Worm (Caenorhabditis elegans): ENCODE results near the gene eak-4.
"Not testable (repeated sequence)": the region's sequence is repeated elsewhere in the genome, so short reads cannot be mapped to it uniquely, and the experiment has no call there.

Gene eak-4

DNA sequence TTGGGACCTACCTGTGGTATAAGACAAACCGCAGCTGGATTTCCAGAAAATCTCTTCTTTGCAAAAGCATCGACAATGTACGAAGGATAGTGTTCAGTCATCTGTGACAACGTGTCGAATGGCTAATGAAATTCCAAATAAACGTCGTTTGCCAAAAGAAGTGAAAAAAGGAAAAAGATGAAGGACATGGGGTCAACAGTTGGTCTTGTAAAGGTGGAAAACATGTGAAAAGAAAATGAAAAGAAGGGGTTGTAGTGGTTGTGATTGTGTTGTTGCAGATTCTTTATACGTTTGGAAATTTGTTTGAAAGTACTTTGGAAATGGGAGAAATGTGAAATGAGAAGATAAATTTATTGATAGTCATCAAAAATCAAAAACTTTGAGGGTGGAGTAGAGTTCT is 48.4 kb downstream of the eak-4 start, which contains the start of gene T04A11.1:
T04A11.1 (minus strand) TSS at position 101 of the 400 bp plus-strand sequence.
- TF ChIP-seq ceh-79 (tag; optimal IDR thresholded peaks at IDR 0.05); lin-35 (GFP tag; optimal IDR thresholded peaks at IDR 0.05); madf-6 (GFP tag; IDR thresholded peaks at IDR 0.05): not testable (repeated sequence)

All from whole organism, young adult.